Worm (Caenorhabditis elegans) whole organism, young adult: ENCODE data around the gene daf-5.

Experiments used
- B0261.1 ChIP-seq: sonication (generic microtip); optimal IDR thresholded peaks from 2 replicates; lab custom pipeline; 2016; ENCODE audit warnings: mild to moderate bottlenecking, missing genetic modification characterization, moderate library complexity, missing compliant biosample characterization
- F10E7.11 ChIP-seq: sonication (generic microtip); optimal IDR thresholded peaks from 2 replicates; lab custom pipeline; 2017; ENCODE audit warnings: mild to moderate bottlenecking, missing genetic modification characterization, moderate library complexity, missing compliant biosample characterization
- F23B12.7 ChIP-seq: sonication (generic microtip); optimal IDR thresholded peaks from 2 replicates; lab custom pipeline; 2017; ENCODE audit warnings: missing genetic modification characterization, mild to moderate bottlenecking, missing compliant biosample characterization, antibody characterized with exemption, moderate library complexity; ENCODE audit not compliant: insufficient read depth
- F37B4.10 ChIP-seq: fragments of 200-800 bp; sonication (Bioruptor generic); IDR thresholded peaks from 2 replicates; pipeline ENCODE4 v1.3.6; 2022; ENCODE audit warnings: missing genetic modification characterization, missing compliant biosample characterization
- F39B2.1 ChIP-seq: fragments of 200-800 bp; sonication (Bioruptor generic); IDR thresholded peaks from 2 replicates; pipeline ENCODE4 v1.3.6; 2022; ENCODE audit warnings: missing genetic modification reagents, missing genetic modification characterization, missing compliant biosample characterization
- F49E8.2 ChIP-seq: sonication (generic microtip); optimal IDR thresholded peaks from 3 replicates; lab custom pipeline; 2017; ENCODE audit warnings: missing genetic modification characterization, mild to moderate bottlenecking, missing compliant biosample characterization, antibody characterized with exemption, moderate library complexity; ENCODE audit not compliant: insufficient read depth
- K11D2.4 ChIP-seq: fragments of 200-800 bp; sonication (Bioruptor generic); IDR thresholded peaks from 2 replicates; pipeline ENCODE4 v1.3.6; 2022; ENCODE audit warnings: missing genetic modification reagents, missing genetic modification characterization, missing compliant biosample characterization
- T07F8.4 ChIP-seq: sonication (generic microtip); optimal IDR thresholded peaks from 2 replicates; lab custom pipeline; 2016; ENCODE audit warnings: mild to moderate bottlenecking, missing genetic modification characterization, moderate library complexity, missing compliant biosample characterization
- T26A5.8 ChIP-seq: sonication (generic microtip); optimal IDR thresholded peaks from 2 replicates; lab custom pipeline; 2016; ENCODE audit warnings: missing genetic modification characterization, missing compliant biosample characterization
- Y95B8A.8 ChIP-seq: fragments of 200-800 bp; sonication (Bioruptor generic); IDR thresholded peaks from 2 replicates; pipeline ENCODE4 v1.3.6; 2022; ENCODE audit warnings: missing genetic modification reagents, missing genetic modification characterization, missing compliant biosample characterization
- aptf-2 ChIP-seq: fragments of 200-800 bp; sonication (Bioruptor generic); conservative IDR thresholded peaks from 2 replicates; pipeline ENCODE4 v1.3.6; 2022; ENCODE audit warnings: missing genetic modification reagents, missing genetic modification characterization, missing compliant biosample characterization
- atf-7 ChIP-seq: sonication (generic microtip); optimal IDR thresholded peaks from 2 replicates; lab custom pipeline; 2017; ENCODE audit warnings: mild to moderate bottlenecking, missing genetic modification characterization, missing compliant biosample characterization
- athp-1 ChIP-seq: sonication (generic microtip); optimal IDR thresholded peaks from 2 replicates; lab custom pipeline; 2017; ENCODE audit warnings: mild to moderate bottlenecking, missing genetic modification characterization, missing compliant biosample characterization
- attf-3 ChIP-seq: fragments of 200-800 bp; sonication (Bioruptor generic); conservative IDR thresholded peaks from 2 replicates; pipeline ENCODE4 v1.3.6; 2022; ENCODE audit warnings: missing genetic modification reagents, missing genetic modification characterization, missing compliant biosample characterization
- attf-5 ChIP-seq: fragments of 200-800 bp; sonication (Bioruptor generic); optimal IDR thresholded peaks from 2 replicates; lab custom pipeline; 2018; ENCODE audit warnings: mild to moderate bottlenecking, missing genetic modification characterization, missing compliant biosample characterization
- ccch-3 ChIP-seq: fragments of 200-800 bp; sonication (Bioruptor generic); optimal IDR thresholded peaks from 2 replicates; lab custom pipeline; 2018; ENCODE audit warnings: mild to moderate bottlenecking, missing genetic modification characterization, missing compliant biosample characterization
- cebp-2 ChIP-seq: fragments of 200-800 bp; sonication (Bioruptor generic); IDR thresholded peaks from 2 replicates; pipeline ENCODE4 v1.3.6; 2022; ENCODE audit warnings: missing genetic modification characterization, missing compliant biosample characterization
- ceh-100 ChIP-seq: fragments of 200-800 bp; sonication (Bioruptor generic); IDR thresholded peaks from 2 replicates; pipeline ENCODE4 v1.3.6; 2022; ENCODE audit warnings: missing genetic modification reagents, missing genetic modification characterization, missing compliant biosample characterization
- ceh-40 ChIP-seq: fragments of 200-800 bp; sonication (Bioruptor generic); IDR thresholded peaks from 2 replicates; pipeline ENCODE4 v1.3.6; 2022; ENCODE audit warnings: missing genetic modification characterization, missing compliant biosample characterization
- ceh-58 ChIP-seq: fragments of 200-800 bp; sonication (Bioruptor generic); IDR thresholded peaks from 2 replicates; pipeline ENCODE4 v1.3.6; 2022; ENCODE audit warnings: missing genetic modification characterization, missing compliant biosample characterization
- ceh-79 ChIP-seq: sonication (generic microtip); optimal IDR thresholded peaks from 2 replicates; lab custom pipeline; 2017; ENCODE audit warnings: mild to moderate bottlenecking, missing genetic modification characterization, missing compliant biosample characterization
- ceh-91 ChIP-seq: fragments of 200-800 bp; sonication (Bioruptor generic); IDR thresholded peaks from 2 replicates; pipeline ENCODE4 v1.3.6; 2022; ENCODE audit warnings: missing genetic modification reagents, missing genetic modification characterization, missing compliant biosample characterization
- chd-7 ChIP-seq: sonication (generic microtip); optimal IDR thresholded peaks from 2 replicates; lab custom pipeline; 2016; ENCODE audit warnings: mild to moderate bottlenecking, missing genetic modification characterization, moderate library complexity, missing compliant biosample characterization
- dox-1 ChIP-seq: fragments of 200-800 bp; sonication (Bioruptor generic); IDR thresholded peaks from 2 replicates; pipeline ENCODE4 v1.3.6; 2022; ENCODE audit warnings: missing genetic modification reagents, missing genetic modification characterization, missing compliant biosample characterization
- dpff-1 ChIP-seq: sonication (generic microtip); optimal IDR thresholded peaks from 2 replicates; lab custom pipeline; 2017; ENCODE audit warnings: mild to moderate bottlenecking, missing genetic modification characterization, missing compliant biosample characterization
- ets-4 ChIP-seq: fragments of 200-800 bp; sonication (Bioruptor generic); optimal IDR thresholded peaks from 2 replicates; lab custom pipeline; 2018; ENCODE audit warnings: mild to moderate bottlenecking, missing genetic modification characterization, missing compliant biosample characterization
- fkh-3 ChIP-seq: sonication (generic microtip); optimal IDR thresholded peaks from 2 replicates; lab custom pipeline; 2016; ENCODE audit warnings: mild to moderate bottlenecking, missing genetic modification characterization, missing compliant biosample characterization
- gei-17 ChIP-seq: fragments of 200-800 bp; sonication (Bioruptor generic); optimal IDR thresholded peaks from 2 replicates; lab custom pipeline; 2018; ENCODE audit warnings: mild to moderate bottlenecking, missing genetic modification characterization, missing compliant biosample characterization
- him-1 ChIP-seq: sonication (generic microtip); optimal IDR thresholded peaks from 2 replicates; lab custom pipeline; 2016; ENCODE audit warnings: missing genotype, missing genetic modification reagents, missing genetic modification characterization, missing compliant biosample characterization
- hsf-1 ChIP-seq: fragments of 200-800 bp; sonication (Bioruptor generic); IDR thresholded peaks from 2 replicates; pipeline ENCODE4 v1.3.6; 2022; ENCODE audit warnings: missing genetic modification reagents, missing genetic modification characterization, missing compliant biosample characterization
- let-526 ChIP-seq: fragments of 200-800 bp; sonication (Bioruptor generic); IDR thresholded peaks from 2 replicates; pipeline ENCODE4 v1.3.6; 2022; ENCODE audit warnings: missing genetic modification reagents, missing genetic modification characterization, missing compliant biosample characterization
- lin-35 ChIP-seq, 3 experiments: fragments of 150-350 bp in 2 of 3; sonication (generic microtip) in 1 of 3; optimal IDR thresholded peaks; 2 replicates each; lab custom pipeline; 2014 to 2018; ENCODE audit warnings: missing biosample characterization in 3 of 3, missing genetic modification characterization in 3 of 3, missing genetic modification reagents in 3 of 3
- lin-54 ChIP-seq: fragments of 200-800 bp; sonication (Bioruptor generic); optimal IDR thresholded peaks from 2 replicates; lab custom pipeline; 2018; ENCODE audit warnings: mild to moderate bottlenecking, missing genetic modification characterization, missing compliant biosample characterization
- lsl-1 ChIP-seq: fragments of 200-800 bp; sonication (Bioruptor generic); optimal IDR thresholded peaks from 2 replicates; lab custom pipeline; 2018; ENCODE audit warnings: mild to moderate bottlenecking, missing genetic modification characterization, moderate library complexity, missing compliant biosample characterization
- madf-10 ChIP-seq: sonication (generic microtip); optimal IDR thresholded peaks from 2 replicates; lab custom pipeline; 2016; ENCODE audit warnings: mild to moderate bottlenecking, missing genetic modification characterization, missing compliant biosample characterization
- madf-6 ChIP-seq: fragments of 200-800 bp; sonication (Bioruptor generic); IDR thresholded peaks from 2 replicates; pipeline ENCODE4 v1.3.6; 2022; ENCODE audit warnings: missing genetic modification reagents, missing genetic modification characterization, missing compliant biosample characterization
- mes-4 ChIP-seq: sonication (generic microtip); optimal IDR thresholded peaks from 2 replicates; lab custom pipeline; 2016; ENCODE audit warnings: missing genotype, missing genetic modification characterization, missing compliant biosample characterization
- nfya-2 ChIP-seq: fragments of 200-800 bp; sonication (Bioruptor generic); IDR thresholded peaks from 2 replicates; pipeline ENCODE4 v1.3.6; 2022; ENCODE audit warnings: missing genetic modification reagents, missing genetic modification characterization, missing compliant biosample characterization
- nhr-179 ChIP-seq: sonication (generic microtip); optimal IDR thresholded peaks from 2 replicates; lab custom pipeline; 2016; ENCODE audit warnings: mild to moderate bottlenecking, missing genetic modification characterization, missing compliant biosample characterization
- pha-4 ChIP-seq: fragments of 150-350 bp; sonication (generic microtip); optimal IDR thresholded peaks from 2 replicates; lab custom pipeline; 2014; ENCODE audit warnings: missing biosample characterization, missing genetic modification reagents, missing genetic modification characterization
- repo-1 ChIP-seq: sonication (generic microtip); optimal IDR thresholded peaks from 2 replicates; lab custom pipeline; 2017; ENCODE audit warnings: mild to moderate bottlenecking, missing genetic modification characterization, missing compliant biosample characterization
- rpc-1 ChIP-seq, 2 experiments: fragments of 150-350 bp in 1 of 2; sonication (generic microtip) in 1 of 2; optimal IDR thresholded peaks; 2 replicates each; lab custom pipeline; 2014 to 2018; ENCODE audit warnings: missing biosample characterization in 1 of 2, missing genetic modification characterization in 1 of 2, missing genetic modification reagents in 1 of 2, missing genotype in 1 of 2
- snpc-4 ChIP-seq, 5 experiments: fragments of 150-350 bp in 1 of 5; sonication (generic microtip) in 4 of 5; optimal IDR thresholded peaks; 2 replicates each; lab custom pipeline; 2014 to 2018; ENCODE audit warnings: missing genetic modification characterization in 5 of 5, missing biosample characterization in 3 of 5, antibody characterized with exemption in 2 of 5, mild to moderate bottlenecking in 2 of 5, missing compliant biosample characterization in 2 of 5, missing genotype in 2 of 5, moderate library complexity in 2 of 5, missing genetic modification reagents in 1 of 5
- somi-1 ChIP-seq: fragments of 200-800 bp; sonication (Bioruptor generic); optimal IDR thresholded peaks from 2 replicates; lab custom pipeline; 2018; ENCODE audit warnings: mild to moderate bottlenecking, missing genetic modification characterization, missing compliant biosample characterization
- zfh-2 ChIP-seq: fragments of 200-800 bp; sonication (Bioruptor generic); conservative IDR thresholded peaks from 2 replicates; pipeline ENCODE4 v1.3.6; 2022; ENCODE audit warnings: missing genetic modification reagents, missing genetic modification characterization, missing compliant biosample characterization
- zim-3 ChIP-seq: sonication (generic microtip); optimal IDR thresholded peaks from 2 replicates; lab custom pipeline; 2017; ENCODE audit warnings: mild to moderate bottlenecking, missing genetic modification characterization, moderate library complexity, missing compliant biosample characterization
- ztf-18 ChIP-seq: sonication (generic microtip); optimal IDR thresholded peaks from 2 replicates; lab custom pipeline; 2016; ENCODE audit warnings: missing genotype, mild to moderate bottlenecking, missing genetic modification characterization, missing compliant biosample characterization
- ztf-26 ChIP-seq: sonication (generic microtip); optimal IDR thresholded peaks from 2 replicates; lab custom pipeline; 2017; ENCODE audit warnings: missing genetic modification characterization, missing compliant biosample characterization

The daf-5 gene

ce11 chrII:14018192-14018591 is 33.9 kb downstream of the daf-5 start (continued):
- TF ChIP-seq F49E8.2 (tag; lab: Kevin White, UChicago) (peak; percentile 88), ztf-18 (peak; percentile 74), pha-4 (tag; lab: Kevin White, UChicago) (peak; percentile 18), F39B2.1 (no peak), nhr-179 (tag; lab: Kevin White, UChicago) (peak; percentile 73), cebp-2 (GFP tag; lab: Robert Waterston, UW) (no peak), athp-1 (tag; lab: Kevin White, UChicago) (peak; percentile 64), attf-5 (GFP tag; lab: Kevin White, UChicago) (peak; percentile 12), K11D2.4 (GFP tag; lab: Robert Waterston, UW) (peak; percentile 74; the same call in 1 of the 2 replicates), rpc-1 (optimal IDR thresholded peaks at IDR 0.05; lab: Kevin White, UChicago) (no peak), rpc-1 (tag; optimal IDR thresholded peaks at IDR 0.05; lab: Kevin White, UChicago) (peak; percentile 10), ceh-79 (tag; lab: Kevin White, UChicago) (no peak), nfya-2 (GFP tag; lab: Robert Waterston, UW) (no peak), dox-1 (GFP tag; lab: Robert Waterston, UW) (peak; percentile 95), zfh-2 (peak; percentile 91), madf-6 (GFP tag; lab: Robert Waterston, UW) (peak; percentile 91), him-1 (tag; lab: Kevin White, UChicago) (peak; percentile 97), dpff-1 (tag; lab: Kevin White, UChicago) (peak; percentile 89), F23B12.7 (tag; lab: Kevin White, UChicago) (peak; percentile 81), attf-3 (GFP tag; lab: Robert Waterston, UW) (no peak), ccch-3 (GFP tag; lab: Kevin White, UChicago) (no peak), madf-10 (tag; lab: Kevin White, UChicago) (peak; percentile 48), F10E7.11 (tag; lab: Kevin White, UChicago) (peak; percentile 40), F37B4.10 (GFP tag; lab: Robert Waterston, UW) (no peak), lin-35 (GFP tag; optimal IDR thresholded peaks at IDR 0.05; lab: Kevin White, UChicago) (peak in 2 of 3 experiments; percentile 18 to 75), mes-4 (tag; lab: Kevin White, UChicago) (peak; percentile 69), let-526 (no peak), B0261.1 (tag; lab: Kevin White, UChicago) (peak; percentile 36), ceh-58 (GFP tag; lab: Robert Waterston, UW) (no peak), somi-1 (GFP tag; lab: Kevin White, UChicago) (peak; percentile 23), ceh-100 (GFP tag; lab: Robert Waterston, UW) (peak; percentile 80), T26A5.8 (peak; percentile 78), zim-3 (peak; percentile 41), hsf-1 (GFP tag; lab: Robert Waterston, UW) (peak; percentile 60; the same call in 1 of the 2 replicates), gei-17 (GFP tag; lab: Kevin White, UChicago) (peak; percentile 81), atf-7 (peak; percentile 78), Y95B8A.8 (GFP tag; lab: Robert Waterston, UW) (peak; percentile 10; the same call in 1 of the 2 replicates), chd-7 (peak; percentile 75), aptf-2 (GFP tag; lab: Robert Waterston, UW) (no peak), ztf-26 (tag; lab: Kevin White, UChicago) (peak; percentile 81), lsl-1 (GFP tag; lab: Kevin White, UChicago) (peak; percentile 80), ets-4 (GFP tag; lab: Kevin White, UChicago) (peak; percentile 0), repo-1 (tag; lab: Kevin White, UChicago) (peak; percentile 95), ceh-40 (GFP tag; lab: Robert Waterston, UW) (no peak), lin-54 (GFP tag; lab: Kevin White, UChicago) (peak; percentile 85), fkh-3 (tag; lab: Kevin White, UChicago) (peak; percentile 28), T07F8.4 (peak; percentile 39), ceh-91 (GFP tag; lab: Robert Waterston, UW) (0 out of 2 replicates have a peak, but pooled peaks have one; percentile 25), snpc-4 (GFP tag; optimal IDR thresholded peaks at IDR 0.05; lab: Kevin White, UChicago) (peak; percentile 99), snpc-4 (tag; optimal IDR thresholded peaks at IDR 0.05; lab: Kevin White, UChicago) (peak; percentile 99 to 100 (median 100))
